Fruit fly (Drosophila melanogaster): Measurements from ENCODE around the gene CG14631.

Gene CG14631

dm6 chrX:1052684-1053389 lies 41.0 kb downstream of the CG14631 start:
- TF ChIP-seq HLH106 (tag; optimal IDR thresholded peaks at IDR 0.05) = peak; percentile 62
- no peak for TF ChIP-seq woc (GFP tag; optimal IDR thresholded peaks at IDR 0.05)
- peak; percentile 31 for TF ChIP-seq Hr83 (GFP tag; optimal IDR thresholded peaks at IDR 0.05; ENCODE audit: poor library complexity, severe bottlenecking)
- peak; percentile 75 for TF ChIP-seq h (GFP tag; optimal IDR thresholded peaks at IDR 0.05)
- TF ChIP-seq dsf (GFP tag; optimal IDR thresholded peaks at IDR 0.05; ENCODE audit: borderline replicate concordance) = no peak
- TF ChIP-seq Hnf4 (GFP tag; optimal IDR thresholded peaks at IDR 0.05) = peak; percentile 68
- no peak for TF ChIP-seq CG32264 (GFP tag; optimal IDR thresholded peaks at IDR 0.05)
- no peak for TF ChIP-seq sv (GFP tag; optimal IDR thresholded peaks at IDR 0.05)
- TF ChIP-seq CG9705 (GFP tag; optimal IDR thresholded peaks at IDR 0.05) = no peak
- peak; percentile 67 for TF ChIP-seq fru (GFP tag; optimal IDR thresholded peaks at IDR 0.05)
- TF ChIP-seq N (GFP tag; optimal IDR thresholded peaks at IDR 0.05) = no peak
- no peak for TF ChIP-seq Hr78 (GFP tag; optimal IDR thresholded peaks at IDR 0.05)
- no peak for TF ChIP-seq tai (GFP tag; optimal IDR thresholded peaks at IDR 0.05)
- no peak for TF ChIP-seq pan (optimal IDR thresholded peaks at IDR 0.05)
- TF ChIP-seq Sp1 (GFP tag; optimal IDR thresholded peaks at IDR 0.05) = peak; percentile 52
- no peak for TF ChIP-seq usp (GFP tag; optimal IDR thresholded peaks at IDR 0.05)
- peak; percentile 61 for TF ChIP-seq ey (GFP tag; optimal IDR thresholded peaks at IDR 0.05)
- TF ChIP-seq jim (GFP tag; optimal IDR thresholded peaks at IDR 0.05) = no peak
- TF ChIP-seq CrebA (GFP tag; optimal IDR thresholded peaks at IDR 0.05; ENCODE audit: borderline replicate concordance) = no peak
- TF ChIP-seq brk (GFP tag; optimal IDR thresholded peaks at IDR 0.05) = peak; percentile 41
- no peak for TF ChIP-seq dl (GFP tag; optimal IDR thresholded peaks at IDR 0.05; ENCODE audit: insufficient read depth in 1 of 2, partially characterized antibody in 2 of 2)
- TF ChIP-seq br (GFP tag; optimal IDR thresholded peaks at IDR 0.05) = peak; percentile 69
- peak in 1 of 2 experiments; percentile 78 for TF ChIP-seq foxo (GFP tag; optimal IDR thresholded peaks at IDR 0.05)
- peak; percentile 32 for TF ChIP-seq Jra (GFP tag; optimal IDR thresholded peaks at IDR 0.05)
- TF ChIP-seq Mio (GFP tag; optimal IDR thresholded peaks at IDR 0.05) = no peak
- TF ChIP-seq lola (GFP tag; optimal IDR thresholded peaks at IDR 0.05) = no peak
- TF ChIP-seq Dif (GFP tag; optimal IDR thresholded peaks at IDR 0.05; ENCODE audit: partially characterized antibody) = no peak
- TF ChIP-seq dmrt93B (GFP tag; optimal IDR thresholded peaks at IDR 0.05) = peak; percentile 40
- TF ChIP-seq OdsH (GFP tag; optimal IDR thresholded peaks at IDR 0.05) = peak; percentile 58
- TF ChIP-seq Rel (GFP tag; optimal IDR thresholded peaks at IDR 0.05) = no peak
- TF ChIP-seq Rel (tag; optimal IDR thresholded peaks at IDR 0.05) = peak; percentile 17
- no peak for TF ChIP-seq Vsx2 (GFP tag; optimal IDR thresholded peaks at IDR 0.05; ENCODE audit: partially characterized antibody)
- peak; percentile 73 for TF ChIP-seq rgr (GFP tag; optimal IDR thresholded peaks at IDR 0.05)
- peak; percentile 47 for TF ChIP-seq psq (GFP tag; optimal IDR thresholded peaks at IDR 0.05)
- no peak for TF ChIP-seq GATAd (GFP tag; optimal IDR thresholded peaks at IDR 0.05)
- TF ChIP-seq Dfd (GFP tag; optimal IDR thresholded peaks at IDR 0.05) = no peak
- TF ChIP-seq sage (GFP tag; optimal IDR thresholded peaks at IDR 0.05) = no peak
- no peak for TF ChIP-seq Myc (optimal IDR thresholded peaks at IDR 0.05)
- TF ChIP-seq Abd-B (GFP tag; optimal IDR thresholded peaks at IDR 0.05) = no peak

- no peak for TF ChIP-seq h (GFP tag; optimal IDR thresholded peaks at IDR 0.05)
- TF ChIP-seq brk (GFP tag; optimal IDR thresholded peaks at IDR 0.05) = no peak
- TF ChIP-seq Dfd (GFP tag; optimal IDR thresholded peaks at IDR 0.05) = no peak
Measured at dm6 chrX:1056338-1056737, 44.5 kb downstream of the CG14631 start.
